Fruit fly (Drosophila melanogaster) whole organism, embryonic: ENCODE measurements around the gene CG13461.
A peak's percentile ranks its signal among the peaks of the same experiment; 100 is the strongest.

Source experiments
- Atf3 ChIP-seq: fragments of 200-800 bp; sonication (Bioruptor generic); optimal IDR thresholded peaks from 3 replicates; lab custom pipeline; 2016; ENCODE audit warnings: missing biosample characterization, missing genetic modification characterization
- B-H2 ChIP-seq: fragments of 200-800 bp; sonication (Bioruptor generic); optimal IDR thresholded peaks from 2 replicates; lab custom pipeline; 2018; ENCODE audit warnings: missing biosample characterization, mild to moderate bottlenecking, missing genetic modification characterization
- CG10209 ChIP-seq: fragments of 200-800 bp; sonication (Bioruptor generic); optimal IDR thresholded peaks from 3 replicates; lab custom pipeline; 2017; ENCODE audit warnings: missing biosample characterization, mild to moderate bottlenecking, missing genetic modification characterization, missing genetic modification reagents
- CG1024 ChIP-seq: fragments of 200-800 bp; sonication (Bioruptor generic); IDR thresholded peaks from 2 replicates; pipeline ENCODE4 v1.3.6; 2022; ENCODE audit warnings: missing biosample characterization, missing genetic modification characterization
- CG10366 ChIP-seq: fragments of 200-800 bp; sonication (Bioruptor generic); IDR thresholded peaks from 2 replicates; pipeline ENCODE4 v1.3.6; 2022; ENCODE audit warnings: missing biosample characterization, missing genetic modification characterization
- CG11085 ChIP-seq: fragments of 200-800 bp; sonication (Bioruptor generic); IDR thresholded peaks from 2 replicates; pipeline ENCODE4 v1.3.6; 2022; ENCODE audit warnings: missing biosample characterization, missing genetic modification characterization
- CG12155 ChIP-seq: fragments of 200-800 bp; sonication (Bioruptor generic); optimal IDR thresholded peaks from 3 replicates; lab custom pipeline; 2016; ENCODE audit warnings: missing biosample characterization, missing genetic modification characterization
- CG13424 ChIP-seq: fragments of 200-800 bp; sonication (Bioruptor generic); optimal IDR thresholded peaks from 2 replicates; lab custom pipeline; 2019; ENCODE audit warnings: missing biosample characterization, mild to moderate bottlenecking, missing genetic modification characterization, moderate library complexity
- CG15479 ChIP-seq: fragments of 200-800 bp; sonication (Bioruptor generic); optimal IDR thresholded peaks from 3 replicates; lab custom pipeline; 2019; ENCODE audit warnings: missing biosample characterization, mild to moderate bottlenecking, missing genetic modification characterization, moderate library complexity
- CG1647 ChIP-seq: fragments of 200-800 bp; sonication (Bioruptor generic); optimal IDR thresholded peaks from 3 replicates; lab custom pipeline; 2016; ENCODE audit warnings: missing biosample characterization, missing genetic modification characterization
- CG17912 ChIP-seq: fragments of 200-800 bp; sonication (Bioruptor generic); optimal IDR thresholded peaks from 2 replicates; lab custom pipeline; 2018; ENCODE audit warnings: missing biosample characterization, mild to moderate bottlenecking, missing genetic modification characterization
- CG18011 ChIP-seq: fragments of 200-800 bp; sonication (Bioruptor generic); optimal IDR thresholded peaks from 2 replicates; lab custom pipeline; 2017; ENCODE audit warnings: missing biosample characterization, missing genetic modification characterization, mild to moderate bottlenecking, moderate library complexity, missing genotype
- CG18262 ChIP-seq: fragments of 200-800 bp; optimal IDR thresholded peaks from 3 replicates; lab custom pipeline; 2019; ENCODE audit warnings: missing biosample characterization, mild to moderate bottlenecking, missing genetic modification characterization, moderate library complexity
- CG1832 ChIP-seq: fragments of 200-800 bp; sonication (Bioruptor generic); optimal IDR thresholded peaks from 2 replicates; lab custom pipeline; 2017; ENCODE audit warnings: missing biosample characterization, mild to moderate bottlenecking, missing genetic modification characterization, inconsistent platforms
- CG32532 ChIP-seq: fragments of 200-800 bp; sonication (Bioruptor generic); IDR thresholded peaks from 2 replicates; pipeline ENCODE4 v1.3.6; 2022; ENCODE audit warnings: missing biosample characterization, missing genetic modification characterization
- CG34224 ChIP-seq: fragments of 200-800 bp; sonication (Bioruptor generic); IDR thresholded peaks from 3 replicates; pipeline ENCODE4 v1.3.6; 2022; ENCODE audit warnings: missing biosample characterization, missing genetic modification characterization; ENCODE audit not compliant: partially characterized antibody
- CG4707 ChIP-seq: fragments of 200-800 bp; sonication (Bioruptor generic); optimal IDR thresholded peaks from 2 replicates; lab custom pipeline; 2018; ENCODE audit warnings: missing biosample characterization, mild to moderate bottlenecking, missing genetic modification characterization, moderate library complexity
- CG5245 ChIP-seq: fragments of 200-800 bp; sonication (Bioruptor generic); optimal IDR thresholded peaks from 3 replicates; lab custom pipeline; 2016; ENCODE audit warnings: missing biosample characterization, missing genetic modification characterization
- CG8924 ChIP-seq: fragments of 200-800 bp; optimal IDR thresholded peaks from 3 replicates; lab custom pipeline; 2019; ENCODE audit warnings: missing biosample characterization, mild to moderate bottlenecking, missing genetic modification characterization, moderate library complexity
- CG9727 ChIP-seq: fragments of 200-800 bp; sonication (Bioruptor generic); optimal IDR thresholded peaks from 3 replicates; lab custom pipeline; 2017; ENCODE audit warnings: missing biosample characterization, mild to moderate bottlenecking, missing genetic modification characterization
- Dip3 ChIP-seq: fragments of 200-800 bp; sonication (Bioruptor generic); optimal IDR thresholded peaks from 3 replicates; lab custom pipeline; 2016; ENCODE audit warnings: missing biosample characterization, missing genetic modification characterization
- Dll ChIP-seq: fragments of 200-800 bp; sonication (Bioruptor generic); IDR thresholded peaks from 4 replicates; pipeline ENCODE4 v1.3.6; 2022; ENCODE audit warnings: missing biosample characterization, missing genetic modification characterization; ENCODE audit not compliant: partially characterized antibody
- Dp ChIP-seq: fragments of 200-800 bp; sonication (Bioruptor generic); optimal IDR thresholded peaks from 2 replicates; lab custom pipeline; 2018; ENCODE audit warnings: missing biosample characterization, mild to moderate bottlenecking, missing genetic modification characterization, moderate library complexity
- Gsc ChIP-seq: fragments of 200-800 bp; sonication (Bioruptor generic); IDR thresholded peaks from 2 replicates; pipeline ENCODE4 v1.3.6; 2022; ENCODE audit warnings: missing biosample characterization, missing genetic modification characterization
- HLH3B ChIP-seq: fragments of 200-800 bp; sonication (Bioruptor generic); IDR thresholded peaks from 2 replicates; pipeline ENCODE4 v1.3.6; 2022; ENCODE audit warnings: missing biosample characterization, missing genetic modification characterization
- HLHmδ ChIP-seq: fragments of 200-800 bp; sonication (Bioruptor generic); optimal IDR thresholded peaks from 2 replicates; lab custom pipeline; 2018; ENCODE audit warnings: missing biosample characterization, mild to moderate bottlenecking, missing genetic modification characterization, moderate library complexity
- Hmx ChIP-seq: fragments of 200-800 bp; sonication (Bioruptor generic); optimal IDR thresholded peaks from 2 replicates; lab custom pipeline; 2016; ENCODE audit warnings: missing biosample characterization, missing genetic modification characterization
- Hr39 ChIP-seq: fragments of >200 bp; optimal IDR thresholded peaks from 2 replicates; lab custom pipeline; 2017
- Med ChIP-seq: fragments of 200-800 bp; sonication (Bioruptor generic); peaks from one replicate; lab custom pipeline; 2016; ENCODE audit warnings: missing biosample characterization, missing genetic modification characterization, mild to moderate bottlenecking, inconsistent platforms, moderate library complexity
- Nf-YA ChIP-seq: fragments of 200-800 bp; sonication (Bioruptor generic); IDR thresholded peaks from 2 replicates; pipeline ENCODE4 v1.3.6; 2022; ENCODE audit warnings: missing biosample characterization, missing genetic modification characterization
- Side ChIP-seq: fragments of 200-800 bp; sonication (Bioruptor generic); optimal IDR thresholded peaks from 2 replicates; lab custom pipeline; 2016; ENCODE audit warnings: missing biosample characterization, missing genetic modification characterization
- Xrp1 ChIP-seq: fragments of 200-800 bp; sonication (Bioruptor generic); IDR thresholded peaks from 2 replicates; pipeline ENCODE4 v1.3.6; 2022; ENCODE audit warnings: missing biosample characterization, missing genetic modification characterization
- YL-1 ChIP-seq: fragments of 200-800 bp; sonication (Bioruptor generic); optimal IDR thresholded peaks from 3 replicates; lab custom pipeline; 2017; ENCODE audit warnings: missing biosample characterization, mild to moderate bottlenecking, missing genetic modification characterization
- btn ChIP-seq: fragments of 200-800 bp; sonication (Bioruptor generic); optimal IDR thresholded peaks from 2 replicates; lab custom pipeline; 2016; ENCODE audit warnings: missing biosample characterization, missing genetic modification characterization
- cg ChIP-seq: fragments of 200-800 bp; sonication (Bioruptor generic); optimal IDR thresholded peaks from 3 replicates; lab custom pipeline; 2019; ENCODE audit warnings: missing biosample characterization, mild to moderate bottlenecking, missing genetic modification characterization, moderate library complexity
- corto ChIP-seq: fragments of 200-800 bp; sonication (Bioruptor generic); optimal IDR thresholded peaks from 2 replicates; lab custom pipeline; 2016; ENCODE audit warnings: missing biosample characterization, mild to moderate bottlenecking, missing genetic modification characterization, moderate library complexity
- cwo ChIP-seq: fragments of 200-800 bp; sonication (Bioruptor generic); optimal IDR thresholded peaks from 3 replicates; lab custom pipeline; 2017; ENCODE audit warnings: missing biosample characterization, missing genetic modification characterization, mild to moderate bottlenecking, moderate library complexity, missing genetic modification reagents
- dati ChIP-seq: fragments of 200-800 bp; sonication (Bioruptor generic); IDR thresholded peaks from 2 replicates; pipeline ENCODE4 v1.3.6; 2022; ENCODE audit warnings: missing biosample characterization, missing genetic modification characterization
- fd64A ChIP-seq: fragments of 200-800 bp; sonication (Bioruptor generic); optimal IDR thresholded peaks from 3 replicates; lab custom pipeline; 2018; ENCODE audit warnings: missing biosample characterization, mild to moderate bottlenecking, missing genetic modification characterization
- gcm ChIP-seq: fragments of 200-800 bp; sonication (Bioruptor generic); optimal IDR thresholded peaks from 2 replicates; lab custom pipeline; 2019; ENCODE audit warnings: missing biosample characterization, mild to moderate bottlenecking, missing genetic modification characterization, moderate library complexity
- lab ChIP-seq: fragments of 200-800 bp; sonication (Bioruptor generic); optimal IDR thresholded peaks from 3 replicates; lab custom pipeline; 2017; ENCODE audit warnings: missing biosample characterization, missing genetic modification characterization, mild to moderate bottlenecking, moderate library complexity, missing genetic modification reagents
- peb ChIP-seq: fragments of 200-800 bp; sonication (Bioruptor generic); IDR thresholded peaks from 2 replicates; pipeline ENCODE4 v1.3.6; 2022; ENCODE audit warnings: missing biosample characterization, missing genetic modification characterization
- pum ChIP-seq: fragments of 200-800 bp; sonication (Bioruptor generic); optimal IDR thresholded peaks from 2 replicates; lab custom pipeline; 2016; ENCODE audit warnings: missing biosample characterization, missing genetic modification characterization
- rib ChIP-seq: fragments of 200-800 bp; sonication (Bioruptor generic); IDR thresholded peaks from 2 replicates; pipeline ENCODE4 v1.3.6; 2022; ENCODE audit warnings: missing biosample characterization, missing genetic modification characterization
- salm ChIP-seq: fragments of 200-800 bp; sonication (Bioruptor generic); optimal IDR thresholded peaks from 2 replicates; lab custom pipeline; 2018; ENCODE audit warnings: missing biosample characterization, mild to moderate bottlenecking, missing genetic modification characterization
- sima ChIP-seq: fragments of 200-800 bp; sonication (Bioruptor generic); optimal IDR thresholded peaks from 2 replicates; lab custom pipeline; 2016; ENCODE audit warnings: missing biosample characterization, missing genetic modification characterization
- slbo ChIP-seq: fragments of 200-800 bp; sonication (Bioruptor generic); IDR thresholded peaks from 2 replicates; pipeline ENCODE4 v1.3.6; 2022; ENCODE audit warnings: missing biosample characterization, missing genetic modification characterization
- sr ChIP-seq: fragments of 200-800 bp; sonication (Bioruptor generic); IDR thresholded peaks from 3 replicates; pipeline ENCODE4 v1.3.6; 2022; ENCODE audit warnings: missing biosample characterization, missing genetic modification characterization
- tgo ChIP-seq: fragments of 200-800 bp; sonication (Bioruptor generic); IDR thresholded peaks from 3 replicates; pipeline ENCODE4 v1.3.6; 2022; ENCODE audit warnings: missing biosample characterization, missing genetic modification characterization
- toy ChIP-seq: fragments of 200-800 bp; sonication (Bioruptor generic); IDR thresholded peaks from 2 replicates; pipeline ENCODE4 v1.3.6; 2022; ENCODE audit warnings: missing biosample characterization, missing genetic modification characterization
- vfl ChIP-seq: fragments of 200-800 bp; sonication (Bioruptor generic); optimal IDR thresholded peaks from 2 replicates; lab custom pipeline; 2016; ENCODE audit warnings: missing biosample characterization, missing genetic modification characterization

The CG13461 gene

dm6 chr3L:15094589-15095288 lies 42.4 kb upstream of the CG13461 start, which contains the start of the genes sstn, Plp and GlyRS (continued):
- TF ChIP-seq Dp, result peak; percentile 17
- TF ChIP-seq HLH3B, result no peak
- no peak for TF ChIP-seq Atf3 (GFP tag; lab: Kevin White, UChicago)
- no peak for TF ChIP-seq CG17912 (GFP tag; lab: Kevin White, UChicago)
- TF ChIP-seq corto (GFP tag; lab: Kevin White, UChicago), result peak; percentile 18
- no peak for TF ChIP-seq CG5245 (GFP tag; lab: Kevin White, UChicago)
- no peak for TF ChIP-seq tgo (GFP tag; lab: Robert Waterston, UW)
- TF ChIP-seq salm (tag; lab: Kevin White, UChicago), result no peak
- TF ChIP-seq Nf-YA (GFP tag; lab: Robert Waterston, UW), result no peak
- no peak for TF ChIP-seq CG1832 (GFP tag; lab: Kevin White, UChicago)
- peak; percentile 14 for TF ChIP-seq B-H2 (GFP tag; lab: Kevin White, UChicago)
- TF ChIP-seq CG15479 (GFP tag; lab: Kevin White, UChicago), result peak; percentile 90
- TF ChIP-seq CG8924 (tag; lab: Kevin White, UChicago), result peak; percentile 29
- peak; percentile 29 for TF ChIP-seq CG10209
- peak; percentile 42 for TF ChIP-seq YL-1
- TF ChIP-seq cg (GFP tag; lab: Kevin White, UChicago), result no peak
- no peak for TF ChIP-seq CG34224 (GFP tag; lab: Robert Waterston, UW)
- peak; percentile 32 for TF ChIP-seq CG13424 (tag; lab: Kevin White, UChicago)
- no peak for TF ChIP-seq pum (GFP tag; lab: Kevin White, UChicago)
- no peak for TF ChIP-seq Dip3 (GFP tag; lab: Kevin White, UChicago)
- no peak for TF ChIP-seq peb (GFP tag; lab: Robert Waterston, UW)
- TF ChIP-seq HLHmδ (GFP tag; lab: Kevin White, UChicago), result no peak
- TF ChIP-seq Xrp1 (GFP tag; lab: Robert Waterston, UW), result no peak
- TF ChIP-seq CG18011 (GFP tag; lab: Kevin White, UChicago), result no peak
- TF ChIP-seq CG9727 (GFP tag; lab: Kevin White, UChicago), result peak; percentile 17
- TF ChIP-seq Hmx, result no peak
- no peak for TF ChIP-seq CG1647 (GFP tag; lab: Kevin White, UChicago)
- TF ChIP-seq rib (GFP tag; lab: Robert Waterston, UW), result no peak
- TF ChIP-seq CG18262, result peak; percentile 49
- peak; percentile 66 for TF ChIP-seq lab (GFP tag; lab: Kevin White, UChicago)
- TF ChIP-seq dati (GFP tag; lab: Robert Waterston, UW), result no peak
- no peak for TF ChIP-seq CG10366 (GFP tag; lab: Robert Waterston, UW)
- TF ChIP-seq sima (GFP tag; lab: Kevin White, UChicago), result no peak
- no peak for TF ChIP-seq cwo (GFP tag; lab: Kevin White, UChicago)
- TF ChIP-seq gcm (GFP tag; lab: Kevin White, UChicago), result peak; percentile 22
- TF ChIP-seq Med (GFP tag; lab: Kevin White, UChicago), result peak; percentile 70
- TF ChIP-seq fd64A, result no peak
- TF ChIP-seq toy (GFP tag; lab: Robert Waterston, UW), result no peak
- TF ChIP-seq CG1024 (GFP tag; lab: Robert Waterston, UW), result no peak
- no peak for TF ChIP-seq Gsc
- TF ChIP-seq CG11085 (GFP tag; lab: Robert Waterston, UW), result no peak
- TF ChIP-seq btn (GFP tag; lab: Kevin White, UChicago), result no peak
- TF ChIP-seq Hr39 (lab: Kevin White, UChicago), result no peak
- no peak for TF ChIP-seq Side
- TF ChIP-seq slbo (GFP tag; lab: Robert Waterston, UW), result peak; percentile 19; the same call in 1 of the 2 replicates
- TF ChIP-seq CG32532 (GFP tag; lab: Robert Waterston, UW), result no peak
- TF ChIP-seq CG12155 (GFP tag; lab: Kevin White, UChicago), result peak; percentile 31
- TF ChIP-seq CG4707 (GFP tag; lab: Kevin White, UChicago), result no peak
- TF ChIP-seq vfl (GFP tag; lab: Kevin White, UChicago), result no peak
- no peak; the same call in 3 of the 4 replicates for TF ChIP-seq Dll (GFP tag; lab: Robert Waterston, UW)
- no peak for TF ChIP-seq sr
